Fruit fly (Drosophila melanogaster) whole organism, adult: ENCODE data around the gene CG43401.
A peak's percentile ranks its signal among the peaks of the same experiment; 100 is the strongest.

Experiments used
- CG11617 ChIP-seq: fragments of 200-800 bp; sonication (Bioruptor generic); optimal IDR thresholded peaks from 2 replicates; lab custom pipeline; 2017; ENCODE audit warnings: mild to moderate bottlenecking, missing biosample characterization, missing genetic modification reagents, missing genetic modification characterization
- CG12768 ChIP-seq: fragments of 200-800 bp; sonication (Bioruptor generic); optimal IDR thresholded peaks from 2 replicates; lab custom pipeline; 2017; ENCODE audit warnings: missing biosample characterization, missing genetic modification characterization, mild to moderate bottlenecking, moderate library complexity, missing genetic modification reagents
- CG14711 ChIP-seq: fragments of 200-800 bp; sonication (Bioruptor generic); optimal IDR thresholded peaks from 2 replicates; lab custom pipeline; 2018; ENCODE audit warnings: missing biosample characterization, mild to moderate bottlenecking, missing genetic modification characterization, moderate library complexity
- CG1620 ChIP-seq: fragments of 200-800 bp; sonication (Bioruptor generic); optimal IDR thresholded peaks from 2 replicates; lab custom pipeline; 2016; ENCODE audit warnings: missing biosample characterization, missing genetic modification characterization
- CG33017 ChIP-seq: fragments of 200-800 bp; sonication (Bioruptor generic); optimal IDR thresholded peaks from 2 replicates; lab custom pipeline; 2018; ENCODE audit warnings: missing biosample characterization, mild to moderate bottlenecking, missing genetic modification characterization, moderate library complexity
- CG5204 ChIP-seq: fragments of 200-800 bp; sonication (Bioruptor generic); optimal IDR thresholded peaks from 2 replicates; lab custom pipeline; 2016; ENCODE audit warnings: missing biosample characterization, missing genetic modification characterization
- CG7045 ChIP-seq: fragments of 200-800 bp; sonication (Bioruptor generic); optimal IDR thresholded peaks from 2 replicates; lab custom pipeline; 2017; ENCODE audit warnings: missing biosample characterization, mild to moderate bottlenecking, missing genetic modification characterization
- CG7101 ChIP-seq: fragments of 200-800 bp; sonication (Bioruptor generic); optimal IDR thresholded peaks from 2 replicates; lab custom pipeline; 2018; ENCODE audit warnings: missing biosample characterization, mild to moderate bottlenecking, missing genetic modification characterization, moderate library complexity
- Clk ChIP-seq: fragments of 200-800 bp; sonication (Bioruptor generic); optimal IDR thresholded peaks from 2 replicates; lab custom pipeline; 2017; ENCODE audit warnings: missing biosample characterization, missing genetic modification characterization
- Crg-1 ChIP-seq: fragments of 200-800 bp; sonication (Bioruptor generic); optimal IDR thresholded peaks from 2 replicates; lab custom pipeline; 2016; ENCODE audit warnings: missing biosample characterization, missing genetic modification characterization
- Hr96 ChIP-seq: fragments of 200-800 bp; sonication (Bioruptor generic); optimal IDR thresholded peaks from 2 replicates; lab custom pipeline; 2016; ENCODE audit warnings: missing biosample characterization, missing genetic modification characterization
- Mnt ChIP-seq: fragments of 200-800 bp; sonication (Bioruptor generic); optimal IDR thresholded peaks from 2 replicates; lab custom pipeline; 2016; ENCODE audit warnings: missing biosample characterization, mild to moderate bottlenecking, missing genetic modification characterization
- bab1 ChIP-seq: fragments of 200-800 bp; sonication (Bioruptor generic); optimal IDR thresholded peaks from 3 replicates; lab custom pipeline; 2019; ENCODE audit warnings: missing biosample characterization, mild to moderate bottlenecking, missing genetic modification characterization, moderate library complexity
- cic ChIP-seq: fragments of 200-800 bp; sonication (Bioruptor generic); optimal IDR thresholded peaks from 2 replicates; lab custom pipeline; 2017; ENCODE audit warnings: missing biosample characterization, mild to moderate bottlenecking, missing genetic modification characterization, moderate library complexity
- cnc ChIP-seq, 2 experiments: fragments of >200 bp; optimal IDR thresholded peaks; 2 replicates each; lab custom pipeline; 2017
- kay ChIP-seq: fragments of 200-800 bp; sonication (Bioruptor generic); peaks from one replicate; lab custom pipeline; 2016; ENCODE audit warnings: missing biosample characterization, missing genetic modification characterization, borderline replicate concordance
- ovo ChIP-seq: fragments of 200-800 bp; sonication (Bioruptor generic); optimal IDR thresholded peaks from 2 replicates; lab custom pipeline; 2016; ENCODE audit warnings: missing biosample characterization, missing genetic modification characterization
- pad ChIP-seq: fragments of 200-800 bp; sonication (Bioruptor generic); optimal IDR thresholded peaks from 3 replicates; lab custom pipeline; 2017; ENCODE audit warnings: missing biosample characterization, missing genetic modification characterization, mild to moderate bottlenecking, moderate library complexity, missing genetic modification reagents
- tj ChIP-seq: fragments of 200-800 bp; sonication (Bioruptor generic); optimal IDR thresholded peaks from 3 replicates; lab custom pipeline; 2017; ENCODE audit warnings: missing biosample characterization, mild to moderate bottlenecking, missing genetic modification characterization, moderate library complexity
- toe ChIP-seq: fragments of 200-800 bp; sonication (Bioruptor generic); optimal IDR thresholded peaks from 2 replicates; lab custom pipeline; 2016; ENCODE audit warnings: missing biosample characterization, missing genetic modification characterization

CG43401 gene

DNA sequence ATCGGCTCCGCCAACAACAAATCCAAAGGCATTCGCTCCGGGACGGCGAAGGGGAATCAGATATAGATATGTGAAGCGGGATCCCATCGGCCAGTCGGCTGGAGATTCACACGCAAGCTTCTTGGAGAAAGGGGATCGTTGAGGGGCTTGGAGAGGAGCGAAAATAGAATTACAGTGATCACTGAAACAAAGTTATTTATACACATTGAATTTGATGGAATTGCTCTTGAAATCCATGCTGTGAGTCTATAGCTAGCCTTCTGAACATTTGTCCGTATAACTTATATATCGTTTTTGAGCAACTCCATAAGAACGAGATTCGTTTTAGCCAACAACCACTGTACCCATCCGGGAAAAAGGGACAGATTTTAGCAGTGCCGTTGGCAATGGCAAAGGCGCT, 3.5 kb upstream of the CG43401 start:
- no peak for TF ChIP-seq CG33017 (tag; lab: Kevin White, UChicago)
- TF ChIP-seq Mnt (GFP tag; lab: Kevin White, UChicago): no peak
- TF ChIP-seq CG12768 (GFP tag; lab: Kevin White, UChicago): no peak
- TF ChIP-seq cic: no peak
- no peak for TF ChIP-seq ovo
- no peak for TF ChIP-seq toe (GFP tag; lab: Kevin White, UChicago)
- TF ChIP-seq bab1 (GFP tag; lab: Kevin White, UChicago): no peak
- TF ChIP-seq pad (GFP tag; lab: Kevin White, UChicago): no peak
- TF ChIP-seq kay (GFP tag; lab: Kevin White, UChicago): no peak
- no peak for TF ChIP-seq Crg-1 (GFP tag; lab: Kevin White, UChicago)

DNA sequence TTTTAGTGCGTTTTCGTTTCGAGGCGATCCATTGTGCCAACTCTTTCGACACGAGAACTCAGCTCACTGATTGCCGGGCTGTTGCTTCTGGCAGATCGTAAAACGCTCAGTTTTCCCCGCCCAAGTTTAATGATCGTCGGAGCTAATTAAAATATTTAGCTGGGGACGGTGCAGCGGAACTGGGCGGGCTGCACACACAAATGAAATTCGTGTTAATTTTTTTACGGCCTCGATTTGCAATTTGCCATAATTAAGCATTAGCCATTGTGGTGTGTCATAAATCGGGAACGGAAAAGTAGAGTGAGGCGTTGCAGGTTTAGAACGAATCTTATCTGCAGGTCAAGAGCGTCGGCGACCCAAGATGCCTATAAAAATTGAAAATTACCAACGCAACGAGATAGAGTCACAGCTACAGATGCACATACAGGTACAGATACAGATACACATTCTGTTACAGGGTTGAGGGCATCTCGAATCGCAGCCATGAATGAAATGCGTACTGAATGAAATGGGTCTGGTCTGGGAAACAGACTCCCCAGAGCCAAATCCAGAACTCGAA, 2.4 kb upstream of the CG43401 start:
- TF ChIP-seq pad (GFP tag; lab: Kevin White, UChicago): no peak
- peak; percentile 63 for TF ChIP-seq kay (GFP tag; lab: Kevin White, UChicago)

DNA sequence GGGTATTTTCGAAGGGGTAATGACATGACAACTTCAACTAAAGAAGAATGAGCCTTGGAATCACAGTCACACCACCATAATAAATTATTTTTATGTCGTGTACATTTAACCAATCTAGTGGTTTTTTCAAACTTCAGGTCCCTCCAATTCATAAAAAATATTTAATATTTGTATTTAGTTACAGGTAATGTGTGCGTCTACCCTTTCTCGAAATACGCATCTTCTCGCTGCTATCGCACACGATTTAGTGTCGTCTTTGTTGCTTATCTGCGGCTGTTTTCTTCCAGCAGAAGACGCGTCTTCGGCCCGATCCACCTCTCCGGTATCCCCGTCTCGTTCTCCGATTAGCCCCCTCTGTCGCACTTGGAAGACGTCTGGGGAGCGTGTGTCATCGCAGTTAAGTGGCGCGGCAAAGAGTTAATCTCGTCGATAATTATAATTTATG, 1.4 kb upstream of the CG43401 start:
- TF ChIP-seq CG12768 (GFP tag; lab: Kevin White, UChicago): no peak
- no peak for TF ChIP-seq Crg-1 (GFP tag; lab: Kevin White, UChicago)

DNA sequence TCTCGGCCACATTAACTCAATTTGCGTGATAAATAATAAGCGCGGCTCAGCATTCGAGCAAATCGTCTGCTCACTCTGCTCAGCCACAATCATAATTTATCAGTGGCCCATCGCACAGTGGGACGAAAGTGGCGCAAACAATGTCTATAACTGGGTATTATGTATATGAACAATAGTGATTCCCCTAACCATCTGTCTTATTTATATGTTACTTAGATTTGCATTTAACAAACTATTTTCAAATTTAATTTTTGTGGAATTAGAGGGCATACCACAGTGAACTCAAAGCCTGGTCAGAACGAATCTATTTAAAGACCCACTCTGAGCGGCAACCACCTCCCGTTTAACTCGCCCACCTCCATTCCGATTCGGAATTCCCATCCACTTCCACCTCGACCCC, 482 bp upstream of the CG43401 start:
- TF ChIP-seq CG33017 (tag; lab: Kevin White, UChicago): no peak
- no peak for TF ChIP-seq CG7101 (tag; lab: Kevin White, UChicago)
- no peak for TF ChIP-seq Hr96 (GFP tag; lab: Kevin White, UChicago)
- TF ChIP-seq cnc (optimal IDR thresholded peaks at IDR 0.05; lab: Kevin White, UChicago): no peak
- TF ChIP-seq bab1 (GFP tag; lab: Kevin White, UChicago): no peak
- no peak for TF ChIP-seq CG11617 (GFP tag; lab: Kevin White, UChicago)
- TF ChIP-seq CG12768 (GFP tag; lab: Kevin White, UChicago): no peak
- TF ChIP-seq toe (GFP tag; lab: Kevin White, UChicago): no peak
- TF ChIP-seq CG14711: no peak
- no peak for TF ChIP-seq kay (GFP tag; lab: Kevin White, UChicago)
- no peak for TF ChIP-seq ovo
- no peak for TF ChIP-seq Clk (GFP tag; lab: Kevin White, UChicago)
- TF ChIP-seq pad (GFP tag; lab: Kevin White, UChicago): no peak
- no peak for TF ChIP-seq Crg-1 (GFP tag; lab: Kevin White, UChicago)
- TF ChIP-seq CG1620 (GFP tag; lab: Kevin White, UChicago): no peak
- no peak for TF ChIP-seq CG5204 (GFP tag; lab: Kevin White, UChicago)
- no peak for TF ChIP-seq tj
- TF ChIP-seq CG7045 (GFP tag; lab: Kevin White, UChicago): no peak

DNA sequence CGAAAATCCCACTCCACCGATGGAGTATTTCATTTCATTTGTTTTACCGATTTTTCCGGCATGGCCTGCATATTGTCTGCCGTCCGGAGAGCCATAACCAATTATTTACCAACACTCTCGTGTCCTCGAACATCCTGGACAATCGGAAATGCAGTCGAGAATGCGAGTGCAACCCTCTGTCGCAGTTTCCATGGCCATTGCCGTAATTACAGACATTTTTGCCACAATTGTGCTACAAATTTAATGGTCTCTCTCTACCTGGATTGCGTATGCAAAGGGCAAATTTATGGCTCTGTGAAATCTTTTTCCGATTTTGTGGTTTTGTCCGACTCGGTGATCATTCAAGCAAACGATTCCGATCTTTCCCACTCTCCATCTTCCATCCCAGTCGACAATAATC, 1.3 kb downstream of the CG43401 start:
- TF ChIP-seq cic: no peak
- no peak for TF ChIP-seq CG12768 (GFP tag; lab: Kevin White, UChicago)
- no peak for TF ChIP-seq Hr96 (GFP tag; lab: Kevin White, UChicago)
- no peak for TF ChIP-seq CG7045 (GFP tag; lab: Kevin White, UChicago)
- no peak for TF ChIP-seq CG1620 (GFP tag; lab: Kevin White, UChicago)
- no peak for TF ChIP-seq Clk (GFP tag; lab: Kevin White, UChicago)
- TF ChIP-seq kay (GFP tag; lab: Kevin White, UChicago): no peak
- no peak for TF ChIP-seq ovo
- no peak for TF ChIP-seq CG14711
- no peak for TF ChIP-seq pad (GFP tag; lab: Kevin White, UChicago)
- no peak for TF ChIP-seq CG33017 (tag; lab: Kevin White, UChicago)
- TF ChIP-seq toe (GFP tag; lab: Kevin White, UChicago): no peak
- no peak for TF ChIP-seq CG11617 (GFP tag; lab: Kevin White, UChicago)
- TF ChIP-seq tj: no peak
- no peak for TF ChIP-seq Mnt (GFP tag; lab: Kevin White, UChicago)
- no peak for TF ChIP-seq cnc (optimal IDR thresholded peaks at IDR 0.05; lab: Kevin White, UChicago)
- no peak for TF ChIP-seq Crg-1 (GFP tag; lab: Kevin White, UChicago)
- TF ChIP-seq CG7101 (tag; lab: Kevin White, UChicago): no peak
- TF ChIP-seq bab1 (GFP tag; lab: Kevin White, UChicago): no peak
- no peak for TF ChIP-seq CG5204 (GFP tag; lab: Kevin White, UChicago)

DNA sequence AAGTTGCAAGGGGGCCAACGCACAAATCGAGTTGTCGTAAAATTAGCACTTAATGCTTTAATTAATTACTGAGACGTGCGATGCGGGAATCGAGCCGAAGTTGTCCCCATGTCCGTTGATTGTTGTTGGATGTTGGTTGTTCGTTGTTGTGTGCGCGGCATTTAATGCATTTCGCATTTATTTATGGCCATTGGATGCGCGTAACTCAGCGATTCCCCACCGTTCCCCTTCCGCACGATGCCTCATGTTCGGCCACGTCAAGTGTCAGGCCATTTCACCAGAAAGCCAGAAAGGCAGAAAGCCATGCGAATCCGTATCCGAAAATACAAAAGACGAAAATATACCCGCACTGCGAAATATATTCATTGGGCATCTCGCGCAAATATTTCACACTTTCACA, 3.2 kb downstream of the CG43401 start:
- TF ChIP-seq CG5204 (GFP tag; lab: Kevin White, UChicago): no peak

DNA sequence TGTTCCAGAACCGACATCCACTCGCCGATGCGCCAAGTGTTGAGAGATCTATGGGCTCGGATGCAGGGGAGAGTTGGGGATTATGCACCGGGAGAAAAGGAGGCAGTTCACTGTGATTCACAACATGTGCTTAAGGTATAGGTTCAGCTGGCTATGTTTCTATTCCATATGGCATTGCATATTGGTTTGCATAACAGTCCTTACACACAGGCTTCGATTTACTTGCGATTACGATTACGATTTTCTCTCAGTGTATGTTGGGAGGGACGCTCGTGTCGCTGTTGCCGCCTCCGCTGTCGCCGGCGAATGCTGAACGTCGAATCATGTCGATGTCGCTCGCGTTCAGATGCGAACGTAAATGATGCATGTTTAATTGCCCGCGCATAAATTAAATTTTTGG, 5.5 kb downstream of the CG43401 start:
- TF ChIP-seq CG33017 (tag; lab: Kevin White, UChicago) (no peak), CG5204 (GFP tag; lab: Kevin White, UChicago) (peak; percentile 5)
